Worm (Caenorhabditis elegans): ENCODE results near the gene B0457.4.

ce11 chrII:8947391-8947790, 35.6 kb upstream of the B0457.4 start, which contains the start of gene cutl-15:
- TF ChIP-seq him-1 (tag; optimal IDR thresholded peaks at IDR 0.05) (no peak), W03F9.2 (tag; optimal IDR thresholded peaks at IDR 0.05) (no peak)

Measured in whole organism, L4/young adult.